Fruit fly (Drosophila melanogaster) whole organism, embryonic: ENCODE measurements around the gene CG17717.

Experiments
- Aef1 ChIP-seq: fragments of 200-800 bp; sonication (Bioruptor generic); IDR thresholded peaks from 3 replicates; pipeline ENCODE4 v1.3.6; 2022; ENCODE audit warnings: missing biosample characterization, missing genetic modification characterization
- CG11085 ChIP-seq: fragments of 200-800 bp; sonication (Bioruptor generic); IDR thresholded peaks from 2 replicates; pipeline ENCODE4 v1.3.6; 2022; ENCODE audit warnings: missing biosample characterization, missing genetic modification characterization
- CG12942 ChIP-seq: fragments of 200-800 bp; sonication (Bioruptor generic); optimal IDR thresholded peaks from 3 replicates; lab custom pipeline; 2016; ENCODE audit warnings: missing biosample characterization, missing genetic modification characterization
- CG13424 ChIP-seq: fragments of 200-800 bp; sonication (Bioruptor generic); optimal IDR thresholded peaks from 2 replicates; lab custom pipeline; 2019; ENCODE audit warnings: missing biosample characterization, mild to moderate bottlenecking, missing genetic modification characterization, moderate library complexity
- CG14014 ChIP-seq: fragments of 200-800 bp; sonication (Bioruptor generic); IDR thresholded peaks from 2 replicates; pipeline ENCODE4 v1.3.6; 2022; ENCODE audit warnings: missing biosample characterization, missing genetic modification characterization
- CG15269 ChIP-seq: fragments of 200-800 bp; sonication (Bioruptor generic); optimal IDR thresholded peaks from 2 replicates; lab custom pipeline; 2018; ENCODE audit warnings: missing biosample characterization, mild to moderate bottlenecking, missing genetic modification characterization, moderate library complexity
- CG1602 ChIP-seq: fragments of 200-800 bp; sonication (Bioruptor generic); optimal IDR thresholded peaks from 3 replicates; lab custom pipeline; 2016; ENCODE audit warnings: missing biosample characterization, missing genetic modification characterization
- CG17328 ChIP-seq: fragments of 200-800 bp; sonication (Bioruptor generic); IDR thresholded peaks from 2 replicates; pipeline ENCODE4 v1.3.6; 2022; ENCODE audit warnings: missing biosample characterization, missing genetic modification characterization
- CG17359 ChIP-seq: fragments of 200-800 bp; sonication (Bioruptor generic); optimal IDR thresholded peaks from 3 replicates; lab custom pipeline; 2018; ENCODE audit warnings: missing biosample characterization, mild to moderate bottlenecking, missing genetic modification characterization, moderate library complexity
- CG17568 ChIP-seq: fragments of 200-800 bp; sonication (Bioruptor generic); optimal IDR thresholded peaks from 2 replicates; lab custom pipeline; 2018; ENCODE audit warnings: missing biosample characterization, mild to moderate bottlenecking, missing genetic modification characterization, moderate library complexity
- CG2199 ChIP-seq: fragments of 200-800 bp; sonication (Bioruptor generic); IDR thresholded peaks from 3 replicates; pipeline ENCODE4 v1.3.6; 2022; ENCODE audit warnings: missing biosample characterization, missing genetic modification characterization
- CG4282 ChIP-seq: fragments of 200-800 bp; sonication (Bioruptor generic); optimal IDR thresholded peaks from 2 replicates; lab custom pipeline; 2016; ENCODE audit warnings: missing biosample characterization, missing genetic modification characterization
- CG6791 ChIP-seq: fragments of 200-800 bp; sonication (Bioruptor generic); IDR thresholded peaks from 3 replicates; pipeline ENCODE4 v1.3.6; 2022; ENCODE audit warnings: missing biosample characterization, missing genetic modification characterization; ENCODE audit not compliant: partially characterized antibody
- CG8281 ChIP-seq: fragments of 200-800 bp; sonication (Bioruptor generic); optimal IDR thresholded peaks from 2 replicates; lab custom pipeline; 2018; ENCODE audit warnings: missing biosample characterization, mild to moderate bottlenecking, missing genetic modification characterization, moderate library complexity
- CG8290 ChIP-seq, 3 experiments: fragments of 200-800 bp; sonication (Bioruptor generic); optimal IDR thresholded peaks; 2 replicates each; lab custom pipeline; 2016 to 2019; ENCODE audit warnings: missing biosample characterization in 3 of 3, missing genetic modification characterization in 3 of 3, mild to moderate bottlenecking in 2 of 3, moderate library complexity in 1 of 3
- Fer2 ChIP-seq: fragments of 200-800 bp; sonication (Bioruptor generic); optimal IDR thresholded peaks from 2 replicates; lab custom pipeline; 2018; ENCODE audit warnings: missing biosample characterization, mild to moderate bottlenecking, missing genetic modification characterization, moderate library complexity
- Mad ChIP-seq: fragments of 200-800 bp; sonication (Bioruptor generic); optimal IDR thresholded peaks from 2 replicates; lab custom pipeline; 2016; ENCODE audit warnings: missing biosample characterization, missing genetic modification characterization
- Med ChIP-seq: fragments of 200-800 bp; sonication (Bioruptor generic); peaks from one replicate; lab custom pipeline; 2016; ENCODE audit warnings: missing biosample characterization, missing genetic modification characterization, mild to moderate bottlenecking, inconsistent platforms, moderate library complexity
- Myb ChIP-seq: fragments of 200-800 bp; sonication (Bioruptor generic); optimal IDR thresholded peaks from 2 replicates; lab custom pipeline; 2016; ENCODE audit warnings: missing biosample characterization, missing genetic modification characterization
- Scr ChIP-seq: fragments of 200-800 bp; sonication (Bioruptor generic); IDR thresholded peaks from 2 replicates; pipeline ENCODE4 v1.3.6; 2022; ENCODE audit warnings: missing biosample characterization, missing genetic modification characterization; ENCODE audit not compliant: partially characterized antibody
- Trl ChIP-seq, 3 experiments: fragments of >200 bp in 2 of 3; fragments of 200-800 bp in 1 of 3; sonication (Bioruptor generic) in 1 of 3; optimal IDR thresholded peaks; 2 replicates in 1 of 3; 3 replicates in 2 of 3; lab custom pipeline; 2016 to 2017; ENCODE audit warnings: missing biosample characterization in 1 of 3, missing genetic modification characterization in 1 of 3
- Usf ChIP-seq: fragments of 200-800 bp; sonication (Bioruptor generic); optimal IDR thresholded peaks from 2 replicates; lab custom pipeline; 2017; ENCODE audit warnings: missing genotype, missing biosample characterization, missing genetic modification characterization
- amos ChIP-seq: fragments of 200-800 bp; sonication (Bioruptor generic); IDR thresholded peaks from 2 replicates; pipeline ENCODE4 v1.3.6; 2022; ENCODE audit warnings: missing biosample characterization, missing genetic modification characterization; ENCODE audit not compliant: partially characterized antibody
- ara ChIP-seq: fragments of 200-800 bp; sonication (Bioruptor generic); IDR thresholded peaks from 2 replicates; pipeline ENCODE4 v1.3.6; 2022; ENCODE audit warnings: missing biosample characterization, missing genetic modification characterization
- bbx ChIP-seq: fragments of 200-800 bp; sonication (Bioruptor generic); IDR thresholded peaks from 2 replicates; pipeline ENCODE4 v1.3.6; 2022; ENCODE audit warnings: missing biosample characterization, missing genetic modification characterization; ENCODE audit not compliant: partially characterized antibody
- caup ChIP-seq: fragments of 200-800 bp; sonication (Bioruptor generic); optimal IDR thresholded peaks from 3 replicates; lab custom pipeline; 2017; ENCODE audit warnings: missing biosample characterization, mild to moderate bottlenecking, missing genetic modification characterization, moderate library complexity; ENCODE audit not compliant: severe bottlenecking
- dm ChIP-seq: fragments of 200-800 bp; sonication (Bioruptor generic); optimal IDR thresholded peaks from 3 replicates; lab custom pipeline; 2016; ENCODE audit warnings: missing biosample characterization, missing genetic modification characterization
- dmrt99B ChIP-seq: fragments of 200-800 bp; sonication (Bioruptor generic); optimal IDR thresholded peaks from 2 replicates; lab custom pipeline; 2018; ENCODE audit warnings: missing biosample characterization, mild to moderate bottlenecking, missing genetic modification characterization, moderate library complexity
- grau ChIP-seq: fragments of 200-800 bp; optimal IDR thresholded peaks from 3 replicates; lab custom pipeline; 2019; ENCODE audit warnings: missing biosample characterization, mild to moderate bottlenecking, missing genetic modification characterization, moderate library complexity
- gro ChIP-seq: fragments of 200-800 bp; sonication (Bioruptor generic); optimal IDR thresholded peaks from 2 replicates; lab custom pipeline; 2016; ENCODE audit warnings: missing biosample characterization, missing genetic modification characterization
- jing ChIP-seq: fragments of 200-800 bp; sonication (Bioruptor generic); optimal IDR thresholded peaks from 2 replicates; lab custom pipeline; 2018; ENCODE audit warnings: missing biosample characterization, mild to moderate bottlenecking, missing genetic modification characterization
- kni ChIP-seq: fragments of 200-800 bp; sonication (Bioruptor generic); optimal IDR thresholded peaks from 3 replicates; lab custom pipeline; 2017; ENCODE audit warnings: mild to moderate bottlenecking, missing biosample characterization, missing genetic modification reagents, missing genetic modification characterization
- mld ChIP-seq: fragments of 200-800 bp; sonication (Bioruptor generic); IDR thresholded peaks from 3 replicates; pipeline ENCODE4 v1.3.6; 2022; ENCODE audit warnings: missing biosample characterization, missing genetic modification characterization; ENCODE audit not compliant: partially characterized antibody
- nerfin-2 ChIP-seq: fragments of 200-800 bp; sonication (Bioruptor generic); IDR thresholded peaks from 2 replicates; pipeline ENCODE4 v1.3.6; 2022; ENCODE audit warnings: missing biosample characterization, missing genetic modification characterization; ENCODE audit not compliant: partially characterized antibody
- nmo ChIP-seq: fragments of 200-800 bp; sonication (Bioruptor generic); optimal IDR thresholded peaks from 2 replicates; lab custom pipeline; 2018; ENCODE audit warnings: missing biosample characterization, mild to moderate bottlenecking, missing genetic modification characterization, moderate library complexity
- nom ChIP-seq: fragments of 200-800 bp; sonication (Bioruptor generic); optimal IDR thresholded peaks from 2 replicates; lab custom pipeline; 2017; ENCODE audit warnings: missing biosample characterization, missing genetic modification characterization, mild to moderate bottlenecking, moderate library complexity, missing genetic modification reagents
- pan ChIP-seq, 4 experiments: fragments of >200 bp in 3 of 4; fragments of 200-800 bp in 1 of 4; sonication (Bioruptor generic) in 1 of 4; optimal IDR thresholded peaks in 3 of 4; IDR thresholded peaks in 1 of 4; 2 replicates each; pipeline versions ENCODE4 v1.3.6 to Lab custom; 2017 to 2022; ENCODE audit warnings: missing biosample characterization in 2 of 4, missing genetic modification characterization in 2 of 4, mixed read lengths in 1 of 4
- pho ChIP-seq: fragments of 200-800 bp; sonication (Bioruptor generic); optimal IDR thresholded peaks from 2 replicates; lab custom pipeline; 2016; ENCODE audit warnings: missing biosample characterization, missing genetic modification characterization
- pros ChIP-seq: fragments of 200-800 bp; sonication (Bioruptor generic); optimal IDR thresholded peaks from 3 replicates; lab custom pipeline; 2019; ENCODE audit warnings: missing biosample characterization, mild to moderate bottlenecking, missing genetic modification characterization, moderate library complexity
- rib ChIP-seq: fragments of 200-800 bp; sonication (Bioruptor generic); IDR thresholded peaks from 2 replicates; pipeline ENCODE4 v1.3.6; 2022; ENCODE audit warnings: missing biosample characterization, missing genetic modification characterization
- sim ChIP-seq: fragments of 200-800 bp; sonication (Bioruptor generic); IDR thresholded peaks from 2 replicates; pipeline ENCODE4 v1.3.6; 2022; ENCODE audit warnings: missing biosample characterization, missing genetic modification characterization
- sqz ChIP-seq: fragments of 200-800 bp; sonication (Bioruptor generic); optimal IDR thresholded peaks from 3 replicates; lab custom pipeline; 2018; ENCODE audit warnings: missing biosample characterization, mild to moderate bottlenecking, missing genetic modification characterization
- sr ChIP-seq: fragments of 200-800 bp; sonication (Bioruptor generic); IDR thresholded peaks from 3 replicates; pipeline ENCODE4 v1.3.6; 2022; ENCODE audit warnings: missing biosample characterization, missing genetic modification characterization
- trh ChIP-seq: fragments of 200-800 bp; sonication (Bioruptor generic); optimal IDR thresholded peaks from 2 replicates; lab custom pipeline; 2016; ENCODE audit warnings: missing biosample characterization, missing genetic modification characterization
- twi ChIP-seq: fragments of 200-800 bp; optimal IDR thresholded peaks from 2 replicates; lab custom pipeline; 2019; ENCODE audit warnings: missing biosample characterization, mild to moderate bottlenecking, missing genetic modification characterization, moderate library complexity
- unpg ChIP-seq: fragments of 200-800 bp; sonication (Bioruptor generic); optimal IDR thresholded peaks from 3 replicates; lab custom pipeline; 2018; ENCODE audit warnings: missing biosample characterization, mild to moderate bottlenecking, missing genetic modification characterization, moderate library complexity

Gene CG17717

DNA sequence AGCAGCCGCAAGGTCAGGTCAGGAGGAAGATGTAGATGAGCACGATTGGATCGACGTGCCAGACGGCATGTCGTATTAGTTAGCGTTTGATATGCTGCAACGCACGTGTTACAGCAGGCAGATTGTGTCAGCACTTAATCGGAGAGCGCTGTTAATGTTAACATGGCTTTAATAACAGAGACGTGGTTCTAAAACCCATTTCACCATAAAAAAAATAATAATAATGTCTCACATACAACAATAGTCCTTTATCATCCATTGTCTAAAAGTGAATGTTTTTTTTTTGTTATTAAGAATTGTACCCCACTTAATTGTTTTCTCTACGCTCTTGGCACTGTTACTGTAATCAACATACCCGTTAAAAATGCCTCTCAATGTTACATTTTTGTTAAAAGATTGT is 10.1 kb downstream of the CG17717 start (continued):
- no peak for TF ChIP-seq kni (GFP tag; lab: Kevin White, UChicago)
- TF ChIP-seq, all 482 proteins: peak for 310

DNA sequence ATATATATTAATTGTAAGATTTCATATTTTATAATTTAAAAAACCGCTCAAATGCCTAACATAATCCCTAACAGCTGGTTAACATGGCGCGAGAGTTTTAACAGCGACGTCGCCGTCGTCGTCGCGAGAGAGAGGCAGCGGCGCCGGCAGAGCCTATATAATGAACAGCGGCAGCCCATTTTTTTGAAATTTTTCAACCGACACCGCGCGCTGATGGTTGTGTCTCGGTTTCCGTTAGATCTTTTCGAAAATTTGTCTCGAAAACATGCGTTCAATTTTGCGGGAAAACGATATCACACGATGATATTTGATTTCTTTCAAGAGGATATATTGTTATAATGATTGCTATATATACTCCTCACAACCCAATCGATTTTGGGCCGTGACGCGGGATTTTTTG is 10.8 kb downstream of the CG17717 start, which contains the start of gene pigs:
Gene pigs (plus strand): TSS at position 183 of the 400 bp plus-strand sequence.
- TF ChIP-seq Scr (GFP tag; lab: Robert Waterston, UW) (no peak), twi (no peak), jing (no peak), dm (GFP tag; lab: Kevin White, UChicago) (no peak), CG15269 (no peak), nerfin-2 (GFP tag; lab: Robert Waterston, UW) (no peak), Mad (no peak), Med (peak; percentile 86), CG11085 (GFP tag; lab: Robert Waterston, UW) (no peak), CG13424 (tag; lab: Kevin White, UChicago) (no peak), pho (GFP tag; lab: Kevin White, UChicago) (no peak), CG17359 (tag; lab: Kevin White, UChicago) (no peak), CG4282 (GFP tag; lab: Kevin White, UChicago) (no peak), CG1602 (GFP tag; lab: Kevin White, UChicago) (no peak), CG2199 (peak; percentile 77), unpg (GFP tag; lab: Kevin White, UChicago) (no peak), CG12942 (GFP tag; lab: Kevin White, UChicago) (no peak), Usf (no peak), rib (GFP tag; lab: Robert Waterston, UW) (no peak), Aef1 (GFP tag; lab: Robert Waterston, UW) (no peak), amos (GFP tag; lab: Robert Waterston, UW) (peak; percentile 21; the same call in 1 of the 2 replicates), ara (GFP tag; lab: Robert Waterston, UW) (no peak), mld (GFP tag; lab: Robert Waterston, UW) (0 out of 3 replicates have a peak, but pooled peaks have one; percentile 32), caup (GFP tag; lab: Kevin White, UChicago) (no peak), sqz (peak; percentile 65), bbx (GFP tag; lab: Robert Waterston, UW) (peak; percentile 33; the same call in 1 of the 2 replicates), pan (optimal IDR thresholded peaks at IDR 0.05; lab: Kevin White, UChicago) (no peak), pan (GFP tag; optimal IDR thresholded peaks at IDR 0.05 in 1 of 2, IDR thresholded peaks at IDR 0.05 in 1 of 2) (peak in 1 of 2 experiments; percentile 13), grau (tag; lab: Kevin White, UChicago) (peak; percentile 9), gro (peak; percentile 37), nmo (GFP tag; lab: Kevin White, UChicago) (no peak), sim (no peak), dmrt99B (no peak), CG8281 (tag; lab: Kevin White, UChicago) (no peak), CG17328 (GFP tag; lab: Robert Waterston, UW) (no peak), Myb (peak; percentile 24), pros (GFP tag; lab: Kevin White, UChicago) (no peak), nom (GFP tag; lab: Kevin White, UChicago) (peak; percentile 39), CG14014 (GFP tag; lab: Robert Waterston, UW) (peak; percentile 31; the same call in 1 of the 2 replicates), CG6791 (GFP tag; lab: Robert Waterston, UW) (peak; percentile 21; the same call in 1 of the 3 replicates), trh (GFP tag; lab: Kevin White, UChicago) (no peak), Fer2 (tag; lab: Kevin White, UChicago) (no peak), CG17568 (peak; percentile 41), Trl (optimal IDR thresholded peaks at IDR 0.05; lab: Kevin White, UChicago) (peak; percentile 22 to 51), Trl (GFP tag; optimal IDR thresholded peaks at IDR 0.05; lab: Kevin White, UChicago) (no peak), CG8290 (GFP tag; optimal IDR thresholded peaks at IDR 0.05; lab: Kevin White, UChicago) (no peak), CG8290 (tag; optimal IDR thresholded peaks at IDR 0.05; lab: Kevin White, UChicago) (peak in 1 of 2 experiments; percentile 24), sr (no peak)
